Worm (Caenorhabditis elegans) whole organism, L2 larva: Measurements from ENCODE around the gene ZK1248.20.

Experiments
- C34F6.9 ChIP-seq: fragments of 150-350 bp; optimal IDR thresholded peaks from 2 replicates; lab custom pipeline; 2014; ENCODE audit warnings: missing biosample characterization, missing genetic modification characterization
- F13H6.1 ChIP-seq: sonication (generic microtip); optimal IDR thresholded peaks from 2 replicates; lab custom pipeline; 2016; ENCODE audit warnings: missing genetic modification characterization, missing compliant biosample characterization
- R02D3.7 ChIP-seq: fragments of 150-350 bp; optimal IDR thresholded peaks from 2 replicates; lab custom pipeline; 2014; ENCODE audit warnings: missing biosample characterization, missing genetic modification characterization
- Y55F3AM.14 ChIP-seq: fragments of 200-800 bp; sonication (Bioruptor generic); optimal IDR thresholded peaks from 2 replicates; lab custom pipeline; 2018; ENCODE audit warnings: mild to moderate bottlenecking, missing genetic modification characterization, missing compliant biosample characterization
- ZK546.5 ChIP-seq: sonication (generic microtip); optimal IDR thresholded peaks from 2 replicates; lab custom pipeline; 2017; ENCODE audit warnings: missing biosample characterization, missing genetic modification characterization
- alr-1 ChIP-seq: fragments of 150-350 bp; optimal IDR thresholded peaks from 2 replicates; lab custom pipeline; 2014; ENCODE audit warnings: missing biosample characterization, missing genetic modification characterization
- aly-2 ChIP-seq: fragments of 150-350 bp; optimal IDR thresholded peaks from 2 replicates; lab custom pipeline; 2014; ENCODE audit warnings: missing biosample characterization, missing genetic modification characterization
- ama-1 ChIP-seq: fragments of 150-350 bp; optimal IDR thresholded peaks from 2 replicates; lab custom pipeline; 2018; ENCODE audit warnings: inconsistent platforms
- ceh-16 ChIP-seq: fragments of 150-350 bp; optimal IDR thresholded peaks from 2 replicates; lab custom pipeline; 2014; ENCODE audit warnings: missing biosample characterization, missing genetic modification characterization
- ceh-82 ChIP-seq: fragments of 150-350 bp; optimal IDR thresholded peaks from 2 replicates; lab custom pipeline; 2014; ENCODE audit warnings: missing biosample characterization, missing genetic modification characterization
- crh-2 ChIP-seq: sonication (generic microtip); optimal IDR thresholded peaks from 2 replicates; lab custom pipeline; 2017; ENCODE audit warnings: missing biosample characterization, missing genetic modification characterization
- elt-1 ChIP-seq: fragments of 150-350 bp; optimal IDR thresholded peaks from 2 replicates; lab custom pipeline; 2014; ENCODE audit warnings: missing biosample characterization, missing genetic modification characterization
- elt-3 ChIP-seq: sonication (generic microtip); optimal IDR thresholded peaks from 2 replicates; lab custom pipeline; 2017; ENCODE audit warnings: missing biosample characterization, missing genetic modification characterization
- fos-1 ChIP-seq: fragments of 150-350 bp; optimal IDR thresholded peaks from 2 replicates; lab custom pipeline; 2014; ENCODE audit warnings: missing biosample characterization, missing genetic modification characterization
- gmeb-1 ChIP-seq: fragments of 150-350 bp; optimal IDR thresholded peaks from 2 replicates; lab custom pipeline; 2014; ENCODE audit warnings: missing biosample characterization, missing genetic modification characterization
- lin-11 ChIP-seq: fragments of 150-350 bp; sonication (generic microtip); optimal IDR thresholded peaks from 2 replicates; lab custom pipeline; 2014; ENCODE audit warnings: missing biosample characterization, missing genetic modification characterization, inconsistent platforms, mixed read lengths
- lin-13 ChIP-seq: fragments of 150-350 bp; optimal IDR thresholded peaks from 2 replicates; lab custom pipeline; 2014; ENCODE audit warnings: missing biosample characterization, missing genetic modification reagents, missing genetic modification characterization
- lin-39 ChIP-seq: fragments of 150-350 bp; optimal IDR thresholded peaks from 2 replicates; lab custom pipeline; 2014; ENCODE audit warnings: missing biosample characterization, missing genetic modification reagents, missing genetic modification characterization
- mbf-1 ChIP-seq: sonication (generic microtip); optimal IDR thresholded peaks from 2 replicates; lab custom pipeline; 2017; ENCODE audit warnings: missing biosample characterization, missing genetic modification characterization
- mdl-1 ChIP-seq, 2 experiments: fragments of 150-350 bp in 1 of 2; sonication (generic microtip) in 1 of 2; optimal IDR thresholded peaks; 2 replicates each; lab custom pipeline; 2017; ENCODE audit warnings: missing biosample characterization in 2 of 2, missing genetic modification characterization in 2 of 2
- nhr-12 ChIP-seq: fragments of 150-350 bp; optimal IDR thresholded peaks from 2 replicates; lab custom pipeline; 2014; ENCODE audit warnings: missing biosample characterization, missing genetic modification characterization
- nhr-129 ChIP-seq: fragments of 150-350 bp; optimal IDR thresholded peaks from 2 replicates; lab custom pipeline; 2014; ENCODE audit warnings: missing biosample characterization, missing genetic modification characterization
- nhr-23 ChIP-seq: fragments of 150-350 bp; optimal IDR thresholded peaks from 2 replicates; lab custom pipeline; 2014; ENCODE audit warnings: missing biosample characterization, missing genetic modification reagents, missing genetic modification characterization
- nhr-25 ChIP-seq: fragments of 150-350 bp; sonication (generic microtip); optimal IDR thresholded peaks from 3 replicates; lab custom pipeline; 2014; ENCODE audit warnings: missing biosample characterization, missing genetic modification characterization
- nhr-6 ChIP-seq: fragments of 150-350 bp; optimal IDR thresholded peaks from 2 replicates; lab custom pipeline; 2014; ENCODE audit warnings: missing biosample characterization, missing genetic modification characterization
- nhr-77 ChIP-seq: fragments of 150-350 bp; optimal IDR thresholded peaks from 2 replicates; lab custom pipeline; 2014; ENCODE audit warnings: missing biosample characterization, missing genetic modification characterization
- peb-1 ChIP-seq: fragments of 150-350 bp; optimal IDR thresholded peaks from 2 replicates; lab custom pipeline; 2014; ENCODE audit warnings: missing biosample characterization, missing genetic modification characterization
- sem-4 ChIP-seq: fragments of 150-350 bp; optimal IDR thresholded peaks from 2 replicates; lab custom pipeline; 2014; ENCODE audit warnings: missing biosample characterization, missing genetic modification reagents, missing genetic modification characterization
- skn-1 ChIP-seq: sonication (generic microtip); optimal IDR thresholded peaks from 2 replicates; lab custom pipeline; 2017; ENCODE audit warnings: missing biosample characterization, missing genetic modification characterization
- sma-3 ChIP-seq: sonication (generic microtip); optimal IDR thresholded peaks from 2 replicates; lab custom pipeline; 2016; ENCODE audit warnings: missing genetic modification reagents, missing genetic modification characterization, missing compliant biosample characterization
- sma-9 ChIP-seq, 2 experiments: fragments of 150-350 bp in 1 of 2; sonication (generic microtip) in 1 of 2; optimal IDR thresholded peaks; 2 replicates each; lab custom pipeline; 2014 to 2016; ENCODE audit warnings: missing genetic modification characterization in 2 of 2, mild to moderate bottlenecking in 1 of 2, missing biosample characterization in 1 of 2, missing compliant biosample characterization in 1 of 2, missing genetic modification reagents in 1 of 2, moderate library complexity in 1 of 2
- snpc-4 ChIP-seq: fragments of 150-350 bp; optimal IDR thresholded peaks from 2 replicates; lab custom pipeline; 2014; ENCODE audit warnings: missing biosample characterization, missing genetic modification characterization
- unc-39 ChIP-seq: fragments of 150-350 bp; optimal IDR thresholded peaks from 2 replicates; lab custom pipeline; 2014; ENCODE audit warnings: missing biosample characterization, missing genetic modification characterization
- unc-55 ChIP-seq: fragments of 150-350 bp; sonication (generic microtip); optimal IDR thresholded peaks from 3 replicates; lab custom pipeline; 2014; ENCODE audit warnings: missing biosample characterization, missing genetic modification reagents, missing genetic modification characterization
- unc-62 ChIP-seq: fragments of 150-350 bp; optimal IDR thresholded peaks from 2 replicates; lab custom pipeline; 2014; ENCODE audit warnings: missing biosample characterization, missing genetic modification reagents, missing genetic modification characterization
- ztf-1 ChIP-seq: fragments of 200-800 bp; sonication (Bioruptor generic); conservative IDR thresholded peaks from 2 replicates; pipeline ENCODE4 v1.3.6; 2022; ENCODE audit warnings: missing genetic modification characterization, missing compliant biosample characterization
- ztf-4 ChIP-seq: fragments of 150-350 bp; optimal IDR thresholded peaks from 2 replicates; lab custom pipeline; 2014; ENCODE audit warnings: missing biosample characterization, missing genetic modification characterization

Gene ZK1248.20

ce11 chrII:5816346-5816745 lies at the start of gene ZK1248.20:
ZK1248.20 (plus strand) TSS chrII:5816646.
- TF ChIP-seq unc-55 (GFP tag; lab: Kevin White, UChicago), result no peak
- TF ChIP-seq sma-3, result no peak
- no peak for TF ChIP-seq snpc-4 (tag; lab: Kevin White, UChicago)
- TF ChIP-seq unc-39 (tag; lab: Kevin White, UChicago), result no peak
- no peak for TF ChIP-seq elt-3 (tag; lab: Kevin White, UChicago)
- TF ChIP-seq F13H6.1 (tag; lab: Kevin White, UChicago), result no peak
- TF ChIP-seq skn-1, result no peak
- TF ChIP-seq peb-1 (tag; lab: Kevin White, UChicago), result no peak
- no peak for TF ChIP-seq mdl-1 (tag; optimal IDR thresholded peaks at IDR 0.05; lab: Kevin White, UChicago)
- TF ChIP-seq nhr-23 (tag; lab: Kevin White, UChicago), result no peak
- TF ChIP-seq unc-62 (GFP tag; lab: Kevin White, UChicago), result no peak
- no peak for TF ChIP-seq ceh-82 (tag; lab: Kevin White, UChicago)
- TF ChIP-seq nhr-12 (tag; lab: Kevin White, UChicago), result no peak

- TF ChIP-seq R02D3.7 (tag; lab: Kevin White, UChicago) (no peak), C34F6.9 (tag; lab: Kevin White, UChicago) (no peak), ceh-16 (tag; lab: Kevin White, UChicago) (peak; percentile 19), ceh-82 (tag; lab: Kevin White, UChicago) (no peak), alr-1 (tag; lab: Kevin White, UChicago) (no peak), elt-1 (tag; lab: Kevin White, UChicago) (peak; percentile 8), lin-39 (tag; lab: Kevin White, UChicago) (no peak), lin-13 (GFP tag; lab: Kevin White, UChicago) (no peak), ztf-4 (no peak), ZK546.5 (tag; lab: Kevin White, UChicago) (no peak), sma-9 (GFP tag; optimal IDR thresholded peaks at IDR 0.05; lab: Kevin White, UChicago) (peak; percentile 43), sma-9 (tag; optimal IDR thresholded peaks at IDR 0.05; lab: Kevin White, UChicago) (no peak), nhr-25 (tag; lab: Kevin White, UChicago) (peak; percentile 0), aly-2 (no peak), sma-3 (no peak)
Observed at ce11 chrII:5768274-5768820, 48.1 kb upstream of the ZK1248.20 start.

- TF ChIP-seq nhr-6 (tag; lab: Kevin White, UChicago) (no peak), lin-11 (tag; lab: Kevin White, UChicago) (peak; percentile 32), snpc-4 (tag; lab: Kevin White, UChicago) (no peak), fos-1 (peak; percentile 35), lin-13 (GFP tag; lab: Kevin White, UChicago) (no peak), nhr-77 (tag; lab: Kevin White, UChicago) (no peak), F13H6.1 (tag; lab: Kevin White, UChicago) (peak; percentile 45), crh-2 (tag; lab: Kevin White, UChicago) (peak; percentile 1), nhr-129 (tag; lab: Kevin White, UChicago) (peak; percentile 79), C34F6.9 (tag; lab: Kevin White, UChicago) (peak; percentile 37), gmeb-1 (tag; lab: Kevin White, UChicago) (peak; percentile 22), mdl-1 (tag; optimal IDR thresholded peaks at IDR 0.05; lab: Kevin White, UChicago) (no peak), ceh-16 (tag; lab: Kevin White, UChicago) (no peak), sem-4 (tag; lab: Kevin White, UChicago) (no peak), ama-1 (no peak), ceh-82 (tag; lab: Kevin White, UChicago) (no peak), nhr-25 (tag; lab: Kevin White, UChicago) (no peak), Y55F3AM.14 (GFP tag; lab: Kevin White, UChicago) (no peak), sma-9 (GFP tag; optimal IDR thresholded peaks at IDR 0.05; lab: Kevin White, UChicago) (peak; percentile 53), sma-9 (tag; optimal IDR thresholded peaks at IDR 0.05; lab: Kevin White, UChicago) (no peak)
Observed at ce11 chrII:5772547-5773142, 43.8 kb upstream of the ZK1248.20 start.

- TF ChIP-seq mbf-1 (tag; lab: Kevin White, UChicago) (no peak), sem-4 (tag; lab: Kevin White, UChicago) (no peak), lin-13 (GFP tag; lab: Kevin White, UChicago) (no peak), nhr-129 (tag; lab: Kevin White, UChicago) (no peak), alr-1 (tag; lab: Kevin White, UChicago) (no peak), elt-3 (tag; lab: Kevin White, UChicago) (no peak), nhr-23 (tag; lab: Kevin White, UChicago) (no peak), ztf-1 (GFP tag; lab: Robert Waterston, UW) (no peak), ztf-4 (no peak), aly-2 (no peak), unc-62 (GFP tag; lab: Kevin White, UChicago) (no peak)
Observed at ce11 chrII:5774120-5774519, 42.3 kb upstream of the ZK1248.20 start, which contains the start of the genes dmd-5 and F10C1.1. dmd-5 (minus strand) TSS chrII:5774220. F10C1.1 (plus strand) TSS chrII:5774229.
